Worm (Caenorhabditis elegans) whole organism, dauer: Measurements from ENCODE around the gene M04D8.5.

Source experiments
- unc-62 ChIP-seq: sonication (generic microtip); optimal IDR thresholded peaks from 2 replicates; lab custom pipeline; 2017; ENCODE audit warnings: missing biosample characterization, missing genetic modification reagents, missing genetic modification characterization

Gene M04D8.5

ce11 chrIII:10030549-10030948, 2.6 kb downstream of the M04D8.5 start, which contains the start of gene M04D8.4:
M04D8.4 (minus strand) TSS chrIII:10030649.
- no peak for TF ChIP-seq unc-62 (GFP tag; lab: Kevin White, UChicago)

DNA sequence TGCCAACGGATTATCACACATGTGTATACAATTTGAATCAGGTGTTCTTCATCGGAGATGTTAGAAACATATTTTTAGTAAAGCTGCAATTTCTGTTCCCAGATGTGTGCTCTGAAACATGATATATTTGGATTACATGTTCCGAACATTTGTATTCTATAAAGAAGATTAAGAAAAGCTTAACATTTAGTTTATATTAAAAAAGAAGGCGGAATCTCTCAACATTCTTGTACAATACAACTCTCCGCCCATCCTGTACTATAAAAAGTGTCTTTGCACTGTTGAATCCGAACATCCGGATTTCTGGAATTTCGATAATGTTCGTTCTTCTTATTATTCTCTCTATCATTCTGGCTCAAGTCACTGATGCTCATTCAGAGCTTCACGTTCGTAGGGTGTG, 5.2 kb downstream of the M04D8.5 start, which contains the start of gene ins-23:
Gene ins-23 (plus strand): TSS at position 301 of the 400 bp plus-strand sequence.
- TF ChIP-seq unc-62 (GFP tag; lab: Kevin White, UChicago), result no peak

ce11 chrIII:10025989-10026388, 7.1 kb downstream of the M04D8.5 start, which contains the start of gene ins-22:
ins-22 (plus strand) TSS chrIII:10026289.
- TF ChIP-seq unc-62 (GFP tag; lab: Kevin White, UChicago), result no peak

DNA sequence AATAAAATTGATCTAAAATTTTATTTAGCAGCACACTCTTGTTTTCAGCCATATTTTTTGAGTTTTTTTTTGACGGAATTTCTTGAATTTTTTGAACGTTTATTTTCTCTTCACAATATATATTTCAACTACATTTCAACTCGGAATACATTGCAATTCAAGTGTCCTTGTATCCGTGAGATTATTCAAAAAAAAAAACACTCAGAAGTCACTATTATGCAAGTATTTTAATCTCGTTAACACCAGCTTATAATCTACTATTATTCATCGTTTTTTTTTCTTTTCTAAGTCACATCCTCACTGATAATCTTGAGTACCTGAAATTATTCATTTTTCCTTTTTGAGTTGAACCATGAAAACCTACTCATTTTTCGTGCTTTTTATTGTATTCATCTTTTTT, 9.7 kb downstream of the M04D8.5 start, which contains the start of gene ins-21:
Gene ins-21 (plus strand): TSS at position 301 of the 400 bp plus-strand sequence.
- no peak for TF ChIP-seq unc-62 (GFP tag; lab: Kevin White, UChicago)

DNA sequence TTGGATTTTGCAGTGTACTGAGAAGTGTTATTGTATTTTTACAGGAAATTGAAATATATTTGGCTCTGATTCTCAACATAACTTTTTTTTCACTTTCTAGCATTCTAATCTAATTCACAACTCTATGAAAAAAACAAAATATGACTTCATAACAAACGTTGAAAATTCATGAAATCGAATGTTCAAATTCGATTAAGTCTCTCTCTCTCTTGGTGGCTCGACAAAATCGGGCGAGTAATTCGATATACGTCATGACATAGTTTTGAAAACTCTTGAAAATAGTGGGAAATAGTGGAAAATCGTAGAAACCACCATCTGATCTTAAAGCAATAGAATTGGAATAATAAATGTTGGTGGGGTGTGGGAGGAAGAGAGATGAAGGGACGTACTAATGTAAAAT, 15.1 kb downstream of the M04D8.5 start:
- no peak for TF ChIP-seq unc-62 (GFP tag; lab: Kevin White, UChicago)

DNA sequence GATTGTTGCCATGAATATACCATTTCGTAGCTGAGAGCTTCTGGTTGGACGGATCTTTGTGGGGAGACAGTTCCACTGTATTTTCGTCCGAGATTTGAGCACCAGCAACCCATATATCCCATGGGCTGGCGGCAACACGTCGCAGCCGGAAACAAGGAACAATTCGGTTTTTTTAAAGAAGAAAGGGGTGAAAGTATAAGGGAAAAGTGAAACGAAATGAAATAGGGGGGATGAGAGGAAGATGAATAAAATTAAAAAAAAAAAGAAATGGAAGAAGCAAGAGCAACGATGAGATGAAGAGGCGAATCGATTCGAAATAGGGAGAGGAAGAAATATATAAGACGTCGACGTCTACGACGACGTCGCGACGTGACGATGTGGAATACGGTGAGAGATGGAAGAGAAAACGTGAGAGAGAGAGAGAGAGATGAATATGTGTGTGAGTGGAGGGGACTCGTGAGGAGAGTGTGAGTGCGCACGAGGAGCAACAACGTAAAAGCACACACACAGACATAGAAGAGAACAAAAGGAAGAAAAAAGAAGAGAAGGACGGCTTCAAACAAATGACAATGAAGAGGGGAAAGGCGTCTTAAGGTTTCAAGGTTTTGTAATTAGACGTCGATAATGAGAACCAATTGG, 16.6 kb downstream of the M04D8.5 start, which contains the start of gene rgs-1:
Gene rgs-1 (minus strand): TSS at position 146 of the 639 bp plus-strand sequence.
- no peak for TF ChIP-seq unc-62 (GFP tag; lab: Kevin White, UChicago)

- TF ChIP-seq unc-62 (GFP tag; lab: Kevin White, UChicago), result no peak
These were observed 21.0 kb downstream of the M04D8.5 start, which contains the start of gene C05B5.16 for ce11 chrIII:10012136-10012535. C05B5.16 (plus strand) TSS chrIII:10012436.

- no peak for TF ChIP-seq unc-62 (GFP tag; lab: Kevin White, UChicago)
These were observed 23.0 kb downstream of the M04D8.5 start, which contains the start of gene fbxa-155 for ce11 chrIII:10010117-10010516. fbxa-155 (minus strand) TSS chrIII:10010217.

ce11 chrIII:10006734-10007348, 26.3 kb downstream of the M04D8.5 start, which contains the start of gene C05B5.8:
C05B5.8 (minus strand) TSS chrIII:10006784.
- TF ChIP-seq unc-62 (GFP tag; lab: Kevin White, UChicago), result no peak

DNA sequence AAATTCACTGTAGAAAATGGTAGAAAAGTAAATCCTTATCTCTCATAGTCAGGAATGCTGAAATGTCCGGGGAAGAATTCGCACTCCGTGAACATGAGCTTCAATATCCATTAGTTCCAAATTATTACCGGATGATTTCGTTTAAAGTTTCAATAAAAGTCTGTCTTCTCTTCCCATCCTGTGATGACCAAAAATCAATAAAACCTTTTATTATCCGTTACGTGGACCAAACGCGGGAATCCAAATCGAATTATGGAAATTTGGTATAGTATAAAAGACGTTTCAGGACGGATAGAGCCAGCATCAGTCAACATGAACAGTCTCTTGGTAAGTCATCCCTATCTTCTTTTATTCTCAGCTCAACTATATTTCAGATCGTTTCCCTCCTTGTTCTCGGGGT, 28.9 kb downstream of the M04D8.5 start, which contains the start of gene C05B5.11:
Gene C05B5.11 (plus strand): TSS at position 301 of the 400 bp plus-strand sequence.
- TF ChIP-seq unc-62 (GFP tag; lab: Kevin White, UChicago), result no peak

- TF ChIP-seq unc-62 (GFP tag; lab: Kevin White, UChicago), result no peak
These were observed 32.1 kb downstream of the M04D8.5 start, which contains the start of gene C05B5.5 for ce11 chrIII:10001060-10001459. C05B5.5 (plus strand) TSS chrIII:10001360.

- no peak for TF ChIP-seq unc-62 (GFP tag; lab: Kevin White, UChicago)
These were observed 32.7 kb downstream of the M04D8.5 start, which contains the start of gene C05B5.2 for ce11 chrIII:10000428-10000827. C05B5.2 (minus strand) TSS chrIII:10000528.

ce11 chrIII:9999235-9999634, 33.9 kb downstream of the M04D8.5 start, which contains the start of gene C05B5.17:
C05B5.17 (minus strand) TSS chrIII:9999335.
- no peak for TF ChIP-seq unc-62 (GFP tag; lab: Kevin White, UChicago)

DNA sequence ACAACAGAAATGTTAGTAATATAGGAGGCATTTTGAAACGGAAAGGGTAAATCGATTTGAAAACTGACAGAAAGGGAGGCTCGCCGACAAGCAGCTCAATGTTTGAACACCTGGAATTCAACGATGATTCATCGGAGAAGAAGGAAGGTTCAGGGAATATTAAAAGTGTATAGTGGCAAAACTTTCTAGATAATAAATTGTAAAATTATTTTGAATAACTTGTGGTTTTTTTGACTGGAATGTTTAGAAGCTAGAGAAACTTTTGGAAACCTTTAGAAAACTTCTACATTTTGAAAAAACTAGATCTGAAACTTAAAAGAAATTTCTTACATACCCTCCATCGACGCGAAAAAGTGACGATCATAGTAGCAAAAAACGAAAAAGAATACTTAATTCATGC, 35.2 kb downstream of the M04D8.5 start, which contains the start of gene pqn-8:
Gene pqn-8 (minus strand): TSS at position 101 of the 400 bp plus-strand sequence.
- TF ChIP-seq unc-62 (GFP tag; lab: Kevin White, UChicago), result no peak

- no peak for TF ChIP-seq unc-62 (GFP tag; lab: Kevin White, UChicago)
These were observed 39.6 kb downstream of the M04D8.5 start, which contains the start of gene C05B5.4 for ce11 chrIII:9993535-9993934. C05B5.4 (plus strand) TSS chrIII:9993885.

DNA sequence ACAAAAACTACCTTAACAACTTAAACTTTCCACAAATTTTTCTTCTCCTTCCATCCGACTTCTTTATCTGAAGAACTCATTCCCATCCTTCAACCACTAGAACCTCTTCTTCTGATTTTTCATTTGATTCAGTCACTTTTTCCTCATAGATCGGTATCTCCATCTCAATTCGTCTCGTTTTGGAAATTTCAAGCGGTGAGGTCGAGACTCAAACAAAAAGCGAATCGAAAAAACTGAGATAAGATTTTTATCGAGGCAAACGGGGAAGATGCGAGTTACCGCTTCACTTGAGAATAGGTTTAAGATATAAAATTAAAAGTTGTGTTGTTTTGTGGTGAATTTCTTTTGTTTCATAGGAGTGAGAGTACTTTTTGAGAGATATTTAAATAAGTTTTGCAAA, 41.8 kb downstream of the M04D8.5 start:
- TF ChIP-seq unc-62 (GFP tag; lab: Kevin White, UChicago), result no peak
